Fruit fly (Drosophila melanogaster) whole organism, pupa: ENCODE results near the gene SelR.

ENCODE experiments used
- CG10348 ChIP-seq: fragments of 200-800 bp; sonication (Bioruptor generic); IDR thresholded peaks from 2 replicates; pipeline ENCODE4 v1.3.6; 2022; ENCODE audit warnings: missing biosample characterization, missing genetic modification characterization
- CG12605 ChIP-seq: fragments of 200-800 bp; sonication (Bioruptor generic); IDR thresholded peaks from 2 replicates; pipeline ENCODE4 v1.3.6; 2022; ENCODE audit warnings: missing biosample characterization, missing genetic modification characterization
- CG13204 ChIP-seq: fragments of 200-800 bp; sonication (Bioruptor generic); optimal IDR thresholded peaks from 2 replicates; lab custom pipeline; 2018; ENCODE audit warnings: missing biosample characterization, mild to moderate bottlenecking, missing genetic modification characterization, moderate library complexity
- CG14655 ChIP-seq: fragments of 200-800 bp; sonication (Bioruptor generic); optimal IDR thresholded peaks from 3 replicates; lab custom pipeline; 2017; ENCODE audit warnings: mild to moderate bottlenecking, missing biosample characterization, missing genetic modification reagents, missing genetic modification characterization
- CG15710 ChIP-seq: fragments of 200-800 bp; sonication (Bioruptor generic); optimal IDR thresholded peaks from 2 replicates; lab custom pipeline; 2018; ENCODE audit warnings: missing biosample characterization, mild to moderate bottlenecking, missing genetic modification characterization, moderate library complexity
- CG17806 ChIP-seq: fragments of 200-800 bp; sonication (Bioruptor generic); optimal IDR thresholded peaks from 2 replicates; lab custom pipeline; 2018; ENCODE audit warnings: missing biosample characterization, mild to moderate bottlenecking, missing genetic modification characterization, moderate library complexity
- CG32121 ChIP-seq: fragments of 200-800 bp; sonication (Bioruptor generic); IDR thresholded peaks from 2 replicates; pipeline ENCODE4 v1.3.6; 2022; ENCODE audit warnings: missing biosample characterization, missing genetic modification characterization
- CG34367 ChIP-seq: fragments of 200-800 bp; sonication (Bioruptor generic); optimal IDR thresholded peaks from 2 replicates; lab custom pipeline; 2018; ENCODE audit warnings: missing biosample characterization, mild to moderate bottlenecking, missing genetic modification characterization
- CG4496 ChIP-seq: fragments of 200-800 bp; sonication (Bioruptor generic); IDR thresholded peaks from 3 replicates; pipeline ENCODE4 v1.3.6; 2022; ENCODE audit warnings: missing biosample characterization, missing genetic modification characterization
- CG8159 ChIP-seq: fragments of 200-800 bp; sonication (Bioruptor generic); optimal IDR thresholded peaks from 3 replicates; lab custom pipeline; 2018; ENCODE audit warnings: missing biosample characterization, mild to moderate bottlenecking, missing genetic modification characterization, moderate library complexity
- CG8301 ChIP-seq: fragments of 200-800 bp; sonication (Bioruptor generic); optimal IDR thresholded peaks from 2 replicates; lab custom pipeline; 2018; ENCODE audit warnings: missing biosample characterization, mild to moderate bottlenecking, missing genetic modification characterization
- CG9948 ChIP-seq: fragments of 200-800 bp; sonication (Bioruptor generic); optimal IDR thresholded peaks from 2 replicates; lab custom pipeline; 2018; ENCODE audit warnings: missing biosample characterization, mild to moderate bottlenecking, missing genetic modification characterization, moderate library complexity
- D1 ChIP-seq: fragments of 200-800 bp; sonication (Bioruptor generic); optimal IDR thresholded peaks from 2 replicates; lab custom pipeline; 2018; ENCODE audit warnings: missing biosample characterization, mild to moderate bottlenecking, missing genetic modification characterization, moderate library complexity
- EcR ChIP-seq: fragments of 200-800 bp; sonication (Bioruptor generic); optimal IDR thresholded peaks from 3 replicates; lab custom pipeline; 2019; ENCODE audit warnings: missing biosample characterization, missing genetic modification characterization, mild to moderate bottlenecking, moderate library complexity, missing genetic modification reagents
- Ets98B ChIP-seq: fragments of 200-800 bp; sonication (Bioruptor generic); IDR thresholded peaks from 2 replicates; pipeline ENCODE4 v1.3.6; 2022; ENCODE audit warnings: missing biosample characterization, missing genetic modification characterization
- Pif1A ChIP-seq: fragments of 200-800 bp; sonication (Bioruptor generic); optimal IDR thresholded peaks from 3 replicates; lab custom pipeline; 2016; ENCODE audit warnings: missing biosample characterization, missing genetic modification characterization
- Pif1B ChIP-seq: fragments of 200-800 bp; sonication (Bioruptor generic); optimal IDR thresholded peaks from 3 replicates; lab custom pipeline; 2016; ENCODE audit warnings: missing biosample characterization, missing genetic modification characterization
- Snoo ChIP-seq: fragments of 200-800 bp; sonication (Bioruptor generic); optimal IDR thresholded peaks from 3 replicates; lab custom pipeline; 2017; ENCODE audit warnings: missing biosample characterization, mild to moderate bottlenecking, missing genetic modification characterization, inconsistent platforms
- fd96Ca ChIP-seq: fragments of 200-800 bp; sonication (Bioruptor generic); IDR thresholded peaks from 3 replicates; pipeline ENCODE4 v1.3.6; 2022; ENCODE audit warnings: missing biosample characterization, missing genetic modification characterization
- gl ChIP-seq: fragments of 200-800 bp; sonication (Bioruptor generic); optimal IDR thresholded peaks from 2 replicates; lab custom pipeline; 2018; ENCODE audit warnings: missing biosample characterization, mild to moderate bottlenecking, missing genetic modification characterization
- rn ChIP-seq: fragments of 200-800 bp; sonication (Bioruptor generic); IDR thresholded peaks from 2 replicates; pipeline ENCODE4 v1.3.6; 2022; ENCODE audit warnings: missing biosample characterization, missing genetic modification characterization

SelR gene

dm6 chr3R:10836924-10837323 is 31.5 kb downstream of the SelR start:
- TF ChIP-seq D1 (tag; lab: Kevin White, UChicago) (no peak), Snoo (tag; lab: Kevin White, UChicago) (no peak), Ets98B (GFP tag; lab: Robert Waterston, UW) (no peak), CG13204 (GFP tag; lab: Kevin White, UChicago) (no peak), Pif1A (GFP tag; lab: Kevin White, UChicago) (no peak), CG14655 (GFP tag; lab: Kevin White, UChicago) (no peak), EcR (GFP tag; lab: Kevin White, UChicago) (no peak), rn (GFP tag; lab: Robert Waterston, UW) (no peak), gl (no peak), CG10348 (no peak), CG17806 (tag; lab: Kevin White, UChicago) (no peak), CG12605 (GFP tag; lab: Robert Waterston, UW) (no peak), CG8301 (no peak)

DNA sequence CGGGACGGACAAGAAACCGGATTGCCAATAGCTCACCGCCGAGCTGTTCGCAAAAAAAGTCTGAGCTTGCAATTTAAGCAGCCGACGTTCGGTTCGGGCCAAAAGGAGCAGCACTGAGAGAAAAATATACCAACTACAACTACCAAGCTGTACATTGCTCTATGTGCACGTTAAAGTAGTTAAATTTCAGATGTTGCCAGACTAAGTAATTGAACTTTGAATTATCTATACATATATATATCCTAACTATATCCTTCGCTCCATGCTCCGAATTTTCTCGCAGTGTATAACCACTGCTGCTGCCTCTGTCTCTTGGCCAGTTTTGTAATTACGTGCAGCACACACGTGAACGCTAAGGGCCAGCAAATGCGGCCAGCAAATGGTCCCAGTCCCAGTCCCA is 33.5 kb downstream of the SelR start:
- TF ChIP-seq EcR (GFP tag; lab: Kevin White, UChicago) (peak; percentile 67), fd96Ca (GFP tag; lab: Robert Waterston, UW) (peak; percentile 97), CG13204 (GFP tag; lab: Kevin White, UChicago) (peak; percentile 96), Pif1B (GFP tag; lab: Kevin White, UChicago) (peak; percentile 96), rn (GFP tag; lab: Robert Waterston, UW) (peak; percentile 92), CG17806 (tag; lab: Kevin White, UChicago) (peak; percentile 94), CG8159 (tag; lab: Kevin White, UChicago) (peak; percentile 93), D1 (tag; lab: Kevin White, UChicago) (peak; percentile 68), Pif1A (GFP tag; lab: Kevin White, UChicago) (peak; percentile 96), CG14655 (GFP tag; lab: Kevin White, UChicago) (peak; percentile 96), CG9948 (tag; lab: Kevin White, UChicago) (peak; percentile 94), CG12605 (GFP tag; lab: Robert Waterston, UW) (peak; percentile 96), CG10348 (peak; percentile 75), CG34367 (peak; percentile 95), gl (peak; percentile 92), CG15710 (tag; lab: Kevin White, UChicago) (peak; percentile 94), CG8301 (peak; percentile 96), CG4496 (peak; percentile 97), Ets98B (GFP tag; lab: Robert Waterston, UW) (peak; percentile 96), CG32121 (GFP tag; lab: Robert Waterston, UW) (peak; percentile 93), Snoo (tag; lab: Kevin White, UChicago) (peak; percentile 96)

- peak; percentile 97 for TF ChIP-seq fd96Ca (GFP tag; lab: Robert Waterston, UW)
- TF ChIP-seq CG17806 (tag; lab: Kevin White, UChicago), result peak; percentile 94
- peak; percentile 37 for TF ChIP-seq CG13204 (GFP tag; lab: Kevin White, UChicago)
- TF ChIP-seq Snoo (tag; lab: Kevin White, UChicago), result peak; percentile 27
- TF ChIP-seq gl, result peak; percentile 91
- TF ChIP-seq CG14655 (GFP tag; lab: Kevin White, UChicago), result peak; percentile 96
- TF ChIP-seq CG8301, result peak; percentile 96
- TF ChIP-seq CG12605 (GFP tag; lab: Robert Waterston, UW), result peak; percentile 77
- TF ChIP-seq CG9948 (tag; lab: Kevin White, UChicago), result peak; percentile 89
- TF ChIP-seq CG15710 (tag; lab: Kevin White, UChicago), result peak; percentile 73
- peak; percentile 90 for TF ChIP-seq Ets98B (GFP tag; lab: Robert Waterston, UW)
- TF ChIP-seq CG34367, result peak; percentile 62
- TF ChIP-seq CG32121 (GFP tag; lab: Robert Waterston, UW), result peak; percentile 93
- peak; percentile 38; the same call in 1 of the 2 replicates for TF ChIP-seq CG10348
- TF ChIP-seq D1 (tag; lab: Kevin White, UChicago), result peak; percentile 72
- TF ChIP-seq Pif1A (GFP tag; lab: Kevin White, UChicago), result peak; percentile 92
- peak; percentile 96 for TF ChIP-seq CG4496
- TF ChIP-seq Pif1B (GFP tag; lab: Kevin White, UChicago), result peak; percentile 88
- TF ChIP-seq rn (GFP tag; lab: Robert Waterston, UW), result peak; percentile 79
- peak; percentile 91 for TF ChIP-seq CG8159 (tag; lab: Kevin White, UChicago)
- TF ChIP-seq EcR (GFP tag; lab: Kevin White, UChicago), result no peak
Observed at dm6 chr3R:10832526-10833165, 35.8 kb downstream of the SelR start.

DNA sequence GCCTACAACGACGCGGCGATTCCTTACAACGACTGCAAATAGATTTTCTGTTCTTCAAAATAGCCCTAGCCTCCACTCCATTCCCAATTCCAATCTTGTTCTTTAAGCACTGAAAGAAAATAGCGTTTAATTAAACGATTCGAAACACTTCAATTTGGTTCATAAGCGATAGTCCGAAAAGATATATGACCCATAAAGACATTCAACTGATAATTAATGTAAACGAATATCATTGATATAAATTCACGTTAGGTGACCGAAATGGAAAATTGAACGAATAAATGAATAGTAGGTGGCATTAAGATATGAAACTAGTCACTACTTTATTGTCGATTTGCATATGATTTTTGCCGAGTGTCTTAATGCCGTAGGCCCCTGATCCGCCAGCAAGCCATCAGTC is 38.7 kb downstream of the SelR start:
- TF ChIP-seq CG34367 (peak; percentile 70), EcR (GFP tag; lab: Kevin White, UChicago) (no peak), CG15710 (tag; lab: Kevin White, UChicago) (peak; percentile 77), rn (GFP tag; lab: Robert Waterston, UW) (no peak), CG8301 (peak; percentile 54), CG32121 (GFP tag; lab: Robert Waterston, UW) (no peak), Ets98B (GFP tag; lab: Robert Waterston, UW) (no peak), Snoo (tag; lab: Kevin White, UChicago) (no peak), CG17806 (tag; lab: Kevin White, UChicago) (peak; percentile 72), CG4496 (no peak), CG10348 (no peak), CG9948 (tag; lab: Kevin White, UChicago) (peak; percentile 74), D1 (tag; lab: Kevin White, UChicago) (no peak), CG13204 (GFP tag; lab: Kevin White, UChicago) (no peak), gl (peak; percentile 23), fd96Ca (GFP tag; lab: Robert Waterston, UW) (no peak), Pif1B (GFP tag; lab: Kevin White, UChicago) (peak; percentile 14), Pif1A (GFP tag; lab: Kevin White, UChicago) (peak; percentile 42), CG8159 (tag; lab: Kevin White, UChicago) (peak; percentile 80), CG12605 (GFP tag; lab: Robert Waterston, UW) (no peak), CG14655 (GFP tag; lab: Kevin White, UChicago) (peak; percentile 67)
- TF ChIP-seq, all 21 proteins: peak for 10
